Fruit fly (Drosophila melanogaster) whole organism, wandering third instar larva: Measurements from ENCODE around the gene cin.
A peak's percentile ranks its signal among the peaks of the same experiment; 100 is the strongest.

Source experiments
- CG32264 ChIP-seq: fragments of 200-800 bp; sonication (Bioruptor generic); optimal IDR thresholded peaks from 2 replicates; lab custom pipeline; 2016; ENCODE audit warnings: missing biosample characterization, missing genetic modification characterization
- CG9705 ChIP-seq: fragments of 200-800 bp; sonication (Bioruptor generic); optimal IDR thresholded peaks from 2 replicates; lab custom pipeline; 2018; ENCODE audit warnings: missing biosample characterization, mild to moderate bottlenecking, missing genetic modification characterization
- CrebA ChIP-seq: fragments of 200-800 bp; sonication (Bioruptor generic); optimal IDR thresholded peaks from 2 replicates; lab custom pipeline; 2016; ENCODE audit warnings: missing biosample characterization, mild to moderate bottlenecking, missing genetic modification characterization, borderline replicate concordance
- Dfd ChIP-seq: fragments of >200 bp; optimal IDR thresholded peaks from 2 replicates; lab custom pipeline; 2017; ENCODE audit warnings: missing biosample characterization, missing genetic modification characterization
- Dif ChIP-seq: fragments of 200-275, 200-300 bp; sonication (Bioruptor generic); optimal IDR thresholded peaks from 2 replicates; lab custom pipeline; 2018; ENCODE audit warnings: missing biosample characterization, missing genetic modification characterization; ENCODE audit not compliant: partially characterized antibody
- GATAd ChIP-seq: sonication (Bioruptor generic); optimal IDR thresholded peaks from 2 replicates; lab custom pipeline; 2016; ENCODE audit warnings: missing biosample characterization, missing genetic modification characterization
- HLH106 ChIP-seq: fragments of 200-800 bp; optimal IDR thresholded peaks from 3 replicates; lab custom pipeline; 2019; ENCODE audit warnings: missing biosample characterization, mild to moderate bottlenecking, missing genetic modification characterization, moderate library complexity
- Hnf4 ChIP-seq: fragments of 200-800 bp; sonication (Bioruptor generic); optimal IDR thresholded peaks from 2 replicates; lab custom pipeline; 2016; ENCODE audit warnings: missing biosample characterization, mild to moderate bottlenecking, missing genetic modification characterization
- Hr78 ChIP-seq: fragments of >200 bp; optimal IDR thresholded peaks from 2 replicates; lab custom pipeline; 2017; ENCODE audit warnings: missing biosample characterization, missing genetic modification characterization
- Hr83 ChIP-seq: fragments of 200-300 bp; sonication (Bioruptor generic); optimal IDR thresholded peaks from 2 replicates; lab custom pipeline; 2016; ENCODE audit warnings: missing biosample characterization, mild to moderate bottlenecking, missing genetic modification characterization, moderate library complexity; ENCODE audit not compliant: poor library complexity, severe bottlenecking
- Jra ChIP-seq: sonication (Bioruptor generic); optimal IDR thresholded peaks from 2 replicates; lab custom pipeline; 2016; ENCODE audit warnings: missing biosample characterization, missing genetic modification characterization
- Mio ChIP-seq: sonication (Bioruptor generic); optimal IDR thresholded peaks from 2 replicates; lab custom pipeline; 2016; ENCODE audit warnings: missing biosample characterization, missing genetic modification characterization
- Myc ChIP-seq: fragments of >200 bp; optimal IDR thresholded peaks from 2 replicates; lab custom pipeline; 2017
- N ChIP-seq: fragments of >200 bp; optimal IDR thresholded peaks from 2 replicates; lab custom pipeline; 2018; ENCODE audit warnings: missing biosample characterization, missing external identifiers, missing genetic modification characterization
- OdsH ChIP-seq: fragments of 200-800 bp; sonication (Bioruptor generic); optimal IDR thresholded peaks from 2 replicates; lab custom pipeline; 2016; ENCODE audit warnings: missing biosample characterization, mild to moderate bottlenecking, missing genetic modification characterization
- Rel ChIP-seq, 2 experiments: fragments of 200-800 bp; sonication (Bioruptor generic) in 1 of 2; optimal IDR thresholded peaks; 2 replicates in 1 of 2; 3 replicates in 1 of 2; lab custom pipeline; 2016 to 2019; ENCODE audit warnings: mild to moderate bottlenecking in 2 of 2, missing biosample characterization in 2 of 2, missing genetic modification characterization in 2 of 2, moderate library complexity in 1 of 2
- Sp1 ChIP-seq: fragments of 200-800 bp; sonication (Bioruptor generic); optimal IDR thresholded peaks from 3 replicates; lab custom pipeline; 2019; ENCODE audit warnings: missing biosample characterization, mild to moderate bottlenecking, missing genetic modification characterization, moderate library complexity
- Vsx2 ChIP-seq: fragments of 200-300, 225-300 bp; sonication (Bioruptor generic); optimal IDR thresholded peaks from 2 replicates; lab custom pipeline; 2018; ENCODE audit warnings: missing biosample characterization, missing genetic modification characterization; ENCODE audit not compliant: partially characterized antibody
- br ChIP-seq: fragments of 200-800 bp; sonication (Bioruptor generic); optimal IDR thresholded peaks from 2 replicates; lab custom pipeline; 2016; ENCODE audit warnings: missing biosample characterization, missing genetic modification characterization
- brk ChIP-seq: fragments of 200-800 bp; sonication (Bioruptor generic); optimal IDR thresholded peaks from 2 replicates; lab custom pipeline; 2016; ENCODE audit warnings: missing biosample characterization, mild to moderate bottlenecking, missing genetic modification characterization
- dmrt93B ChIP-seq: fragments of 200-800 bp; sonication (Bioruptor generic); optimal IDR thresholded peaks from 2 replicates; lab custom pipeline; 2018; ENCODE audit warnings: missing biosample characterization, mild to moderate bottlenecking, missing genetic modification characterization
- dsf ChIP-seq: sonication (Bioruptor generic); optimal IDR thresholded peaks from 2 replicates; lab custom pipeline; 2016; ENCODE audit warnings: missing biosample characterization, missing genetic modification characterization, borderline replicate concordance
- foxo ChIP-seq, 2 experiments: fragments of 200-800 bp; sonication (Bioruptor generic); optimal IDR thresholded peaks; 2 replicates in 1 of 2; 3 replicates in 1 of 2; lab custom pipeline; 2016 to 2017; ENCODE audit warnings: missing biosample characterization in 2 of 2, missing genetic modification characterization in 2 of 2
- h ChIP-seq: fragments of 200-800 bp; sonication (Bioruptor generic); optimal IDR thresholded peaks from 3 replicates; lab custom pipeline; 2016; ENCODE audit warnings: missing biosample characterization, mild to moderate bottlenecking, missing genetic modification characterization
- jim ChIP-seq: fragments of 175-275, 200-325 bp; sonication (Bioruptor generic); optimal IDR thresholded peaks from 2 replicates; lab custom pipeline; 2016; ENCODE audit warnings: missing biosample characterization, mild to moderate bottlenecking, missing genetic modification characterization
- lola ChIP-seq: fragments of >200 bp; optimal IDR thresholded peaks from 2 replicates; lab custom pipeline; 2017; ENCODE audit warnings: missing biosample characterization, missing genetic modification characterization
- pan ChIP-seq: fragments of >200 bp; optimal IDR thresholded peaks from 2 replicates; lab custom pipeline; 2017
- psq ChIP-seq: fragments of 200-800 bp; sonication (Bioruptor generic); optimal IDR thresholded peaks from 3 replicates; lab custom pipeline; 2017; ENCODE audit warnings: missing biosample characterization, mild to moderate bottlenecking, missing genetic modification characterization, moderate library complexity
- rgr ChIP-seq: fragments of 200-800 bp; sonication (Bioruptor generic); optimal IDR thresholded peaks from 3 replicates; lab custom pipeline; 2016; ENCODE audit warnings: missing biosample characterization, mild to moderate bottlenecking, missing genetic modification characterization
- sv ChIP-seq: fragments of 200-800 bp; sonication (Bioruptor generic); optimal IDR thresholded peaks from 3 replicates; lab custom pipeline; 2016; ENCODE audit warnings: missing biosample characterization, missing genetic modification characterization
- tai ChIP-seq: sonication (Bioruptor generic); optimal IDR thresholded peaks from 2 replicates; lab custom pipeline; 2016; ENCODE audit warnings: missing biosample characterization, missing genetic modification characterization
- usp ChIP-seq: fragments of >200 bp; optimal IDR thresholded peaks from 2 replicates; lab custom pipeline; 2017; ENCODE audit warnings: missing biosample characterization, missing genetic modification characterization

The cin gene

DNA sequence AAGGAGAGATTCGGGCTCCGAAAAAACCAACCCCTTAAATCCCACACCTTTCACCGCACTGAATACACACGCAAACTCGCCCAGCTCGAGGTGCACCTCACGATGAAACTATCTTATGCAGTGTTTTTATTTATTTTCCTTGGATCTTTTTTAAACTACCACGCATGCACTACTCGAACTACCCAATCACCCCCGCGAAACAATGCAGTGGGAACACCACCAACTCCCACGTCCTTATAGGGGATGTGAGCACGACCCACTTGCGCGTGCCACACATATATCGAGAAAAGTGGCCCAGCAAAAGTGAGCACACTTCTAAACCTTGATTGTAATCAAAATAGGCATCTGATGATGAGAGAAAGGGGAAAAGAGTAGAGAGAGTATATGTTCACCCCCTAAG, 21.1 kb downstream of the cin start:
- no peak for TF ChIP-seq pan
- no peak for TF ChIP-seq psq (GFP tag; lab: Kevin White, UChicago)
- no peak for TF ChIP-seq sv (GFP tag; lab: Kevin White, UChicago)
- TF ChIP-seq Sp1 (GFP tag; lab: Kevin White, UChicago), result no peak
- TF ChIP-seq OdsH, result no peak
- no peak for TF ChIP-seq HLH106 (tag; lab: Kevin White, UChicago)
- no peak for TF ChIP-seq CG32264 (GFP tag; lab: Kevin White, UChicago)
- no peak for TF ChIP-seq rgr (GFP tag; lab: Kevin White, UChicago)
- TF ChIP-seq br, result no peak
- TF ChIP-seq Vsx2, result no peak
- TF ChIP-seq dmrt93B (GFP tag; lab: Kevin White, UChicago), result no peak
- no peak for TF ChIP-seq Dfd (GFP tag; lab: Kevin White, UChicago)
- TF ChIP-seq Rel (GFP tag; optimal IDR thresholded peaks at IDR 0.05; lab: Kevin White, UChicago), result no peak
- no peak for TF ChIP-seq Rel (tag; optimal IDR thresholded peaks at IDR 0.05; lab: Kevin White, UChicago)
- no peak for TF ChIP-seq Hnf4 (GFP tag; lab: Kevin White, UChicago)
- no peak for TF ChIP-seq usp (GFP tag; lab: Kevin White, UChicago)

DNA sequence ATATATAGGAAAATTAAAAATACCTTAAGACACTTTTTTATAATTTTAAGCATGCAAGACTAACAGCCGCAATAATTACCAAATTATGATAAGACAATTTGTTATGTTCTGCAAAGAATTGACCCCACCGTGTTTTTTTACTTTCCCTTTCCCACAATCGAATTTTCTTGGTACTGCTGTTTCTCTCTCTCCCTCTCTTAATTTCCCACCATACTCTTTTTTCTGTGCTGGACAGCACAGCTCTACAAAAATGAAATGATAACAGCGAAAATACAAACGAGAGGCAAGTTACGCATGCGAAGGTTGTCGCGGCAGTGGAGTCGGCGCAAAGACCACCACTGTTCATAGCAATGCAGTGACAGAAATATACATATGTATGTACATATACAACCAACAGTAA, 22.4 kb downstream of the cin start:
- TF ChIP-seq Vsx2, result peak; percentile 30
- no peak for TF ChIP-seq N (GFP tag; lab: Kevin White, UChicago)
- peak; percentile 3 for TF ChIP-seq Dif

DNA sequence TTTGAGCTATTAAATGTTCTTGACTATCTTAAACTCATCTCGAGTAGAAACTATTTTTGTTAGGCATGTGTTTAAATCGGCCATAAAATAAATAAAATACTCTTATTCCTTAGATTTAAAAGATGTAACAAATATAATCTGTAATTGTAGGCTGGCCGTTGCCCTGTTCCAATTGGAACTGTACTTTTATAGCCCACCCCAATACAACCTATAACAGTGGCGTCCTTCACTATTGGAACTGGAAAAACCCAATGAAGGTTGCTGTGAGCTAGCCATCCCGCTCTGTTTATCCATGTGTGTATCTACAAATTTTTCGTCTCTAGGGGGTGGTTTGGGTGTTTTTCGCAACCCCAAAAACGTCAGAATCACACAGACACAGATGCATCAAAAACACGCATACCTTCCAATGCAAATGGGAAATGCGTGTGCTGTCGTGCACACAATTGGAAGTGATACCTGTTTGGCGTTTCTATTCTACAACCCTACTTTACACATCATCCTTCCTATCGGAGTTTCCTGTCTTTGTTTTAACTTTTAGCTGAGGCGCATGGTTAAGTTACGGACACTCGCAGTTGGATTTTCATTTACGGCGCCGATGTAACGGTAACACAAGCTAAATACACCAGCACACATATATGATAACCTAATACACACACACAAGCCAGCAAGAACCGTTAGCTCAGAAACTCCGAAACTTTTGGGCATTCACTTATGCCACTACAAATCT, 23.1 kb downstream of the cin start:
- TF ChIP-seq Myc (lab: Kevin White, UChicago), result no peak
- TF ChIP-seq Mio (GFP tag; lab: Kevin White, UChicago), result no peak
- TF ChIP-seq OdsH, result no peak
- peak; percentile 47 for TF ChIP-seq N (GFP tag; lab: Kevin White, UChicago)

DNA sequence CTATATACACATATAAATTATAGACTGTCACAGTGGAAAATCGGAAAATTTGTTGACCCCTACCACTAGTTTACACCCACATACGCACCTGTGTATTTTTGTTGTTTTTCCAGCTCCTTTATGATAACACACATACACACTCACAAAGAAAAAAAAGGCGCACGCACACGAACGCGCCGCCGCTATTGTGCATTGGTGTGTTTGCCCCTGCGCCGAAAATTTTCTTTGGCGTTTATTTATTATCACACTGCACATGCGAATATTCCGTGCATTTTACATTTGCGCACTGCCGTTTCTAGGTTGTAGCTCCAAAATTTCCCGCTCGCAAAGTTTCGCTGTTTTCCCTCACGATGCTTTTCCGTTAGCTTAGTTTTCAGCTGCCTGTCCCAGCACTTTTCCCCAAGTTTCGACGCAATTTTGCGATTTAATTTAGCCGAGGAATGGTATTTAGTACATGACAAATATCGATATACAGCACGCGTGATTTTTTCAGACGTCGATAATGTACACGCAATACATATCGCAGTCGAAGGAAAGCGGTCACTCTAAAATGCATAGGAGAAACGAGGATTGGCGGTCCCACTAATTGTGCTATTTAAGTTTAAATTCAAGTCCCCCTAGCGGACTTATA, 23.7 kb downstream of the cin start, which contains the start of the genes CG3777 and ewg:
CG3777 (plus strand) TSS at position 607 of the 631 bp plus-strand sequence.
ewg (minus strand) TSS at position 622 of the 631 bp plus-strand sequence.
- TF ChIP-seq CG9705 (GFP tag; lab: Kevin White, UChicago) (no peak), br (no peak), CrebA (no peak), N (GFP tag; lab: Kevin White, UChicago) (no peak), CG32264 (GFP tag; lab: Kevin White, UChicago) (no peak), lola (no peak), Vsx2 (no peak), jim (GFP tag; lab: Kevin White, UChicago) (no peak), usp (GFP tag; lab: Kevin White, UChicago) (no peak), pan (no peak), psq (GFP tag; lab: Kevin White, UChicago) (no peak), Dif (no peak), Hr83 (GFP tag; lab: Kevin White, UChicago) (peak; percentile 25), Hr78 (GFP tag; lab: Kevin White, UChicago) (no peak), Rel (GFP tag; optimal IDR thresholded peaks at IDR 0.05; lab: Kevin White, UChicago) (no peak), Rel (tag; optimal IDR thresholded peaks at IDR 0.05; lab: Kevin White, UChicago) (peak; percentile 40), GATAd (no peak), dsf (GFP tag; lab: Kevin White, UChicago) (no peak), Dfd (GFP tag; lab: Kevin White, UChicago) (no peak), Hnf4 (GFP tag; lab: Kevin White, UChicago) (no peak), Jra (GFP tag; lab: Kevin White, UChicago) (no peak), tai (no peak), sv (GFP tag; lab: Kevin White, UChicago) (no peak), brk (GFP tag; lab: Kevin White, UChicago) (no peak), foxo (GFP tag; optimal IDR thresholded peaks at IDR 0.05; lab: Kevin White, UChicago) (no peak), rgr (GFP tag; lab: Kevin White, UChicago) (no peak), h (GFP tag; lab: Kevin White, UChicago) (peak; percentile 30)
